Worm (Caenorhabditis elegans) whole organism, late embryonic: ENCODE data around the gene B0304.4.

ENCODE experiments used
- F13H6.1 ChIP-seq: sonication (generic microtip); optimal IDR thresholded peaks from 2 replicates; lab custom pipeline; 2016; ENCODE audit warnings: missing genetic modification characterization, missing compliant biosample characterization
- K02D7.2 ChIP-seq: sonication (generic microtip); optimal IDR thresholded peaks from 2 replicates; lab custom pipeline; 2017; ENCODE audit warnings: mild to moderate bottlenecking, missing genetic modification characterization, missing compliant biosample characterization
- K09A11.1 ChIP-seq: sonication (generic microtip); optimal IDR thresholded peaks from 2 replicates; lab custom pipeline; 2017; ENCODE audit warnings: antibody characterized with exemption, mild to moderate bottlenecking, missing genetic modification characterization, missing compliant biosample characterization; ENCODE audit not compliant: insufficient read depth
- Y22D7AL.16 ChIP-seq: sonication (generic microtip); optimal IDR thresholded peaks from 2 replicates; lab custom pipeline; 2016; ENCODE audit warnings: missing genetic modification characterization, missing compliant biosample characterization
- ahr-1 ChIP-seq: sonication (generic microtip); optimal IDR thresholded peaks from 2 replicates; lab custom pipeline; 2016; ENCODE audit warnings: missing genetic modification characterization, missing compliant biosample characterization
- ceh-14 ChIP-seq: sonication (generic microtip); optimal IDR thresholded peaks from 2 replicates; lab custom pipeline; 2016; ENCODE audit warnings: missing genotype, missing genetic modification characterization, missing compliant biosample characterization
- ceh-2 ChIP-seq: sonication (generic microtip); optimal IDR thresholded peaks from 2 replicates; lab custom pipeline; 2016; ENCODE audit warnings: missing genotype, missing genetic modification characterization, missing compliant biosample characterization
- ceh-22 ChIP-seq: sonication (generic microtip); optimal IDR thresholded peaks from 2 replicates; lab custom pipeline; 2017; ENCODE audit warnings: missing biosample characterization, missing genetic modification characterization
- ceh-24 ChIP-seq: sonication (generic microtip); optimal IDR thresholded peaks from 2 replicates; lab custom pipeline; 2016; ENCODE audit warnings: mild to moderate bottlenecking, missing genetic modification characterization, missing compliant biosample characterization
- ceh-34 ChIP-seq: sonication (generic microtip); optimal IDR thresholded peaks from 2 replicates; lab custom pipeline; 2016; ENCODE audit warnings: mild to moderate bottlenecking, missing genetic modification characterization, missing compliant biosample characterization
- ceh-45 ChIP-seq: fragments of 200-800 bp; sonication (Bioruptor generic); IDR thresholded peaks from 2 replicates; pipeline ENCODE4 v1.3.6; 2022; ENCODE audit warnings: missing genetic modification reagents, missing genetic modification characterization, missing compliant biosample characterization
- ceh-6 ChIP-seq: fragments of 200-800 bp; sonication (Bioruptor generic); optimal IDR thresholded peaks from 2 replicates; lab custom pipeline; 2018; ENCODE audit warnings: mild to moderate bottlenecking, missing genetic modification characterization, missing compliant biosample characterization
- ceh-9 ChIP-seq: sonication (generic microtip); optimal IDR thresholded peaks from 2 replicates; lab custom pipeline; 2016; ENCODE audit warnings: mild to moderate bottlenecking, missing genetic modification characterization, inconsistent platforms, missing compliant biosample characterization
- che-1 ChIP-seq: sonication (generic microtip); optimal IDR thresholded peaks from 2 replicates; lab custom pipeline; 2016; ENCODE audit warnings: mild to moderate bottlenecking, missing genetic modification characterization, missing compliant biosample characterization
- elt-2 ChIP-seq: sonication (generic microtip); optimal IDR thresholded peaks from 2 replicates; lab custom pipeline; 2016; ENCODE audit warnings: missing genetic modification reagents, missing genetic modification characterization, missing compliant biosample characterization
- eyg-1 ChIP-seq: sonication (generic microtip); optimal IDR thresholded peaks from 2 replicates; lab custom pipeline; 2016; ENCODE audit warnings: missing genotype, missing genetic modification characterization, missing compliant biosample characterization
- fkh-6 ChIP-seq: sonication (generic microtip); optimal IDR thresholded peaks from 2 replicates; lab custom pipeline; 2016; ENCODE audit warnings: missing genetic modification characterization, missing compliant biosample characterization
- gmeb-2 ChIP-seq: sonication (generic microtip); optimal IDR thresholded peaks from 2 replicates; lab custom pipeline; 2016; ENCODE audit warnings: missing genetic modification characterization, inconsistent platforms, missing compliant biosample characterization
- hlh-13 ChIP-seq: fragments of 200-800 bp; sonication (Bioruptor generic); optimal IDR thresholded peaks from 2 replicates; lab custom pipeline; 2018; ENCODE audit warnings: mild to moderate bottlenecking, missing genetic modification characterization, missing compliant biosample characterization
- hlh-30 ChIP-seq: sonication (generic microtip); optimal IDR thresholded peaks from 2 replicates; lab custom pipeline; 2017; ENCODE audit warnings: antibody characterized with exemption, missing genetic modification characterization, missing compliant biosample characterization; ENCODE audit not compliant: insufficient read depth
- lin-11 ChIP-seq: fragments of 200-800 bp; sonication (Bioruptor generic); optimal IDR thresholded peaks from 2 replicates; lab custom pipeline; 2018; ENCODE audit warnings: mild to moderate bottlenecking, missing genetic modification characterization, missing compliant biosample characterization
- madf-2 ChIP-seq: sonication (generic microtip); optimal IDR thresholded peaks from 2 replicates; lab custom pipeline; 2017; ENCODE audit warnings: missing genetic modification characterization, missing compliant biosample characterization
- nhr-232 ChIP-seq: sonication (generic microtip); optimal IDR thresholded peaks from 2 replicates; lab custom pipeline; 2016; ENCODE audit warnings: missing genetic modification characterization, missing compliant biosample characterization
- npax-4 ChIP-seq: sonication (generic microtip); optimal IDR thresholded peaks from 2 replicates; lab custom pipeline; 2016; ENCODE audit warnings: missing genetic modification characterization, missing compliant biosample characterization
- odd-2 ChIP-seq: sonication (generic microtip); optimal IDR thresholded peaks from 2 replicates; lab custom pipeline; 2017; ENCODE audit warnings: antibody characterized with exemption, mild to moderate bottlenecking, missing genetic modification characterization, missing compliant biosample characterization
- pag-3 ChIP-seq: sonication (generic microtip); optimal IDR thresholded peaks from 2 replicates; lab custom pipeline; 2016; ENCODE audit warnings: missing compliant biosample characterization, missing genetic modification characterization, borderline replicate concordance
- pat-9 ChIP-seq: fragments of 200-800 bp; sonication (Bioruptor generic); optimal IDR thresholded peaks from 2 replicates; lab custom pipeline; 2018; ENCODE audit warnings: mild to moderate bottlenecking, missing genetic modification characterization, moderate library complexity, missing compliant biosample characterization
- pax-1 ChIP-seq: fragments of 150-350 bp; optimal IDR thresholded peaks from 2 replicates; lab custom pipeline; 2014; ENCODE audit warnings: missing biosample characterization, missing genetic modification characterization
- pha-2 ChIP-seq: sonication (generic microtip); optimal IDR thresholded peaks from 2 replicates; lab custom pipeline; 2017; ENCODE audit warnings: mild to moderate bottlenecking, missing genetic modification characterization, missing compliant biosample characterization
- pqm-1 ChIP-seq: sonication (generic microtip); optimal IDR thresholded peaks from 2 replicates; lab custom pipeline; 2016; ENCODE audit warnings: missing genetic modification characterization, missing compliant biosample characterization
- ref-2 ChIP-seq: sonication (generic microtip); optimal IDR thresholded peaks from 2 replicates; lab custom pipeline; 2016; ENCODE audit warnings: missing genetic modification characterization, missing compliant biosample characterization
- sox-2 ChIP-seq: fragments of 200-800 bp; sonication (Bioruptor generic); IDR thresholded peaks from 2 replicates; pipeline ENCODE4 v1.3.6; 2022; ENCODE audit warnings: missing genetic modification reagents, missing genetic modification characterization, missing compliant biosample characterization
- sox-4 ChIP-seq: sonication (generic microtip); optimal IDR thresholded peaks from 2 replicates; lab custom pipeline; 2017; ENCODE audit warnings: mild to moderate bottlenecking, missing genetic modification characterization, inconsistent platforms, missing compliant biosample characterization
- tbx-7 ChIP-seq: sonication (generic microtip); optimal IDR thresholded peaks from 2 replicates; lab custom pipeline; 2016; ENCODE audit warnings: missing genotype, missing genetic modification characterization, missing compliant biosample characterization
- unc-3 ChIP-seq, 2 experiments: fragments of 200-800 bp in 1 of 2; sonication (Bioruptor generic) in 1 of 2; sonication (generic microtip) in 1 of 2; conservative IDR thresholded peaks in 1 of 2; optimal IDR thresholded peaks in 1 of 2; 2 replicates each; pipeline versions ENCODE4 v1.3.6 to Lab custom; 2016 to 2022; ENCODE audit warnings: missing compliant biosample characterization in 2 of 2, missing genetic modification characterization in 2 of 2, missing genetic modification reagents in 1 of 2
- unc-86 ChIP-seq: sonication (generic microtip); optimal IDR thresholded peaks from 2 replicates; lab custom pipeline; 2016; ENCODE audit warnings: missing genetic modification characterization, missing compliant biosample characterization

Gene B0304.4

DNA sequence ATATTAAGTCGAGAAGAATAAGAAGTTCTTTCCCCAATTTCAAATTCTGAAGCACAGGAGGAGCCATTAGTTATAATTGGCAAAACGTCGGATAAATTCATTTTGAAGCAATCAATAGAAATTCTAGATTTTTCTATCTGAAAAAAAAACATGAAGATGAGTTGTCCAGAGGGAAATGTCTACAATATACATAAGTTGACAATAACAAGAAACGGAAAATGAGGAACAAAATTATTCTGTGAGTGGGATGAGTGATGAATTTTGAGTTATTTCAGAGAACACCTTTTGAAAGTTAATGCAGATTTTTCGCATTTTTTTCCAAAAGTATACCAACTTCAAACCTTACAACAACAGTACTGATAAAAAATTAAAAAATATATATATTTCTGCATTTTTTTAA, 17.6 kb upstream of the B0304.4 start, which contains the start of gene sra-36:
sra-36 (minus strand) TSS at position 101 of the 400 bp plus-strand sequence.
- TF ChIP-seq ceh-45 (GFP tag; lab: Robert Waterston, UW), result no peak
- TF ChIP-seq nhr-232, result no peak
- TF ChIP-seq Y22D7AL.16, result no peak
- no peak for TF ChIP-seq pat-9 (tag; lab: Kevin White, UChicago)

DNA sequence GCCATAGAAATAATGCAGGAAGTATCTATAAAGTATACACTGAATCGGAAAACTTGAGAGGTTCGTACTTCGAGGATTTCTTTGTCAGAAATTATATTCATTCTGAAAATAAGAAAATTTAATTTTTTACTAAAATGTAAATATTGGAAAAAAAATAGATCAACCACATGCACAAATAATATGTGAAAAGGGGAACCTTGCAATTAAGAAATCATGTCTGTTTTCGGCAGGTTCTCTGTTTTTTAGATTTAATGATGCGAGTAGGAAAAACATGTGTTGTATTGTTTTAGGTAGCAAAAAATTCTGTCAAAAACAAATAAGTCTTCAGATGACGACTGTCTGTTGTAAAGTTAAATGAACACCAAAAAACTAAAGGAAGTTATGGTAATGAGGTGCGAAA, 14.1 kb upstream of the B0304.4 start, which contains the start of gene sra-33:
sra-33 (minus strand) TSS at position 101 of the 400 bp plus-strand sequence.
- TF ChIP-seq pag-3 (tag; lab: Kevin White, UChicago) (no peak), K02D7.2 (no peak), unc-3 (GFP tag; conservative IDR thresholded peaks at IDR 0.05; lab: Robert Waterston, UW) (no peak), unc-3 (tag; optimal IDR thresholded peaks at IDR 0.05; lab: Kevin White, UChicago) (no peak), ceh-6 (GFP tag; lab: Kevin White, UChicago) (no peak), che-1 (no peak), elt-2 (no peak), ceh-22 (no peak)

- TF ChIP-seq ceh-24 (tag; lab: Kevin White, UChicago) (no peak), ref-2 (no peak), pha-2 (tag; lab: Kevin White, UChicago) (no peak), pqm-1 (tag; lab: Kevin White, UChicago) (no peak), hlh-13 (GFP tag; lab: Kevin White, UChicago) (no peak), K02D7.2 (no peak), madf-2 (no peak), elt-2 (no peak), pax-1 (tag; lab: Kevin White, UChicago) (no peak), ceh-9 (tag; lab: Kevin White, UChicago) (no peak), Y22D7AL.16 (no peak), pat-9 (tag; lab: Kevin White, UChicago) (no peak), odd-2 (tag; lab: Kevin White, UChicago) (no peak), ceh-34 (tag; lab: Kevin White, UChicago) (no peak)
Observed at ce11 chrII:4531880-4532279, 8.9 kb upstream of the B0304.4 start, which contains the start of gene sra-32. Gene sra-32 (minus strand): TSS chrII:4531980.

ce11 chrII:4527800-4528199, 4.8 kb upstream of the B0304.4 start, which contains the start of gene sra-35:
Gene sra-35 (minus strand): TSS chrII:4527900.
- TF ChIP-seq hlh-30 (tag; lab: Kevin White, UChicago) (no peak), npax-4 (tag; lab: Kevin White, UChicago) (no peak), F13H6.1 (tag; lab: Kevin White, UChicago) (no peak), K09A11.1 (tag; lab: Kevin White, UChicago) (no peak), unc-86 (tag; lab: Kevin White, UChicago) (no peak), pax-1 (tag; lab: Kevin White, UChicago) (no peak), lin-11 (tag; lab: Kevin White, UChicago) (no peak), tbx-7 (tag; lab: Kevin White, UChicago) (no peak), eyg-1 (tag; lab: Kevin White, UChicago) (no peak), sox-4 (tag; lab: Kevin White, UChicago) (no peak), ceh-45 (GFP tag; lab: Robert Waterston, UW) (no peak), fkh-6 (tag; lab: Kevin White, UChicago) (no peak), ceh-2 (tag; lab: Kevin White, UChicago) (no peak)

ce11 chrII:4525185-4525584, 2.2 kb upstream of the B0304.4 start:
- no peak for TF ChIP-seq ceh-14 (tag; lab: Kevin White, UChicago)
- no peak for TF ChIP-seq K09A11.1 (tag; lab: Kevin White, UChicago)
- TF ChIP-seq pqm-1 (tag; lab: Kevin White, UChicago), result no peak
- no peak for TF ChIP-seq sox-2 (GFP tag; lab: Robert Waterston, UW)
- no peak for TF ChIP-seq ceh-22
- TF ChIP-seq ahr-1, result no peak
- no peak for TF ChIP-seq gmeb-2 (tag; lab: Kevin White, UChicago)
